Fruit fly (Drosophila melanogaster) whole organism, embryonic: Measurements from ENCODE around the gene DCP2.

Experiments
- ATbp ChIP-seq: fragments of 200-800 bp; sonication (Bioruptor generic); optimal IDR thresholded peaks from 2 replicates; lab custom pipeline; 2017; ENCODE audit warnings: missing biosample characterization, mild to moderate bottlenecking, missing genetic modification characterization, missing genetic modification reagents
- Antp ChIP-seq: fragments of 200-800 bp; sonication (Bioruptor generic); optimal IDR thresholded peaks from 3 replicates; lab custom pipeline; 2016; ENCODE audit warnings: missing biosample characterization, missing genetic modification characterization
- Bteb2 ChIP-seq: fragments of 200-800 bp; sonication (Bioruptor generic); optimal IDR thresholded peaks from 2 replicates; lab custom pipeline; 2016; ENCODE audit warnings: missing biosample characterization, missing genetic modification characterization
- C15 ChIP-seq: fragments of 200-800 bp; sonication (Bioruptor generic); IDR thresholded peaks from 3 replicates; pipeline ENCODE4 v1.3.6; 2022; ENCODE audit warnings: missing biosample characterization, missing genetic modification characterization
- CG1024 ChIP-seq: fragments of 200-800 bp; sonication (Bioruptor generic); IDR thresholded peaks from 2 replicates; pipeline ENCODE4 v1.3.6; 2022; ENCODE audit warnings: missing biosample characterization, missing genetic modification characterization
- CG14014 ChIP-seq: fragments of 200-800 bp; sonication (Bioruptor generic); IDR thresholded peaks from 2 replicates; pipeline ENCODE4 v1.3.6; 2022; ENCODE audit warnings: missing biosample characterization, missing genetic modification characterization
- CG18599 ChIP-seq: fragments of 200-800 bp; sonication (Bioruptor generic); optimal IDR thresholded peaks from 3 replicates; lab custom pipeline; 2017; ENCODE audit warnings: missing biosample characterization, missing genetic modification characterization, mild to moderate bottlenecking, moderate library complexity, missing genetic modification reagents
- CG2120 ChIP-seq: fragments of 200-800 bp; sonication (Bioruptor generic); optimal IDR thresholded peaks from 3 replicates; lab custom pipeline; 2016; ENCODE audit warnings: missing biosample characterization, missing genetic modification characterization
- CG34376 ChIP-seq: fragments of 200-800 bp; sonication (Bioruptor generic); optimal IDR thresholded peaks from 2 replicates; lab custom pipeline; 2018; ENCODE audit warnings: missing biosample characterization, mild to moderate bottlenecking, missing genetic modification characterization
- CG4360 ChIP-seq: fragments of 200-800 bp; sonication (Bioruptor generic); IDR thresholded peaks from 2 replicates; pipeline ENCODE4 v1.3.6; 2022; ENCODE audit warnings: missing biosample characterization, missing genetic modification characterization
- CG6175 ChIP-seq: fragments of 200-800 bp; sonication (Bioruptor generic); IDR thresholded peaks from 3 replicates; pipeline ENCODE4 v1.3.6; 2022; ENCODE audit warnings: missing biosample characterization, missing genetic modification characterization
- CG6654 ChIP-seq: fragments of 200-800 bp; sonication (Bioruptor generic); optimal IDR thresholded peaks from 2 replicates; lab custom pipeline; 2017; ENCODE audit warnings: missing biosample characterization, mild to moderate bottlenecking, missing genetic modification characterization
- CG6683 ChIP-seq: fragments of 200-800 bp; sonication (Bioruptor generic); optimal IDR thresholded peaks from 2 replicates; lab custom pipeline; 2017; ENCODE audit warnings: missing biosample characterization, mild to moderate bottlenecking, missing genetic modification characterization, missing genetic modification reagents
- CG7928 ChIP-seq: fragments of 200-800 bp; sonication (Bioruptor generic); optimal IDR thresholded peaks from 2 replicates; lab custom pipeline; 2017; ENCODE audit warnings: missing biosample characterization, mild to moderate bottlenecking, missing genetic modification characterization
- CG8089 ChIP-seq: fragments of 200-800 bp; sonication (Bioruptor generic); optimal IDR thresholded peaks from 3 replicates; lab custom pipeline; 2016; ENCODE audit warnings: missing biosample characterization, missing genetic modification characterization
- CG9932 ChIP-seq: fragments of 200-800 bp; sonication (Bioruptor generic); IDR thresholded peaks from 2 replicates; pipeline ENCODE4 v1.3.6; 2022; ENCODE audit warnings: missing biosample characterization, missing genetic modification characterization
- Dfd ChIP-seq, 2 experiments: fragments of >200 bp; optimal IDR thresholded peaks; 2 replicates each; lab custom pipeline; 2017; ENCODE audit warnings: missing biosample characterization in 2 of 2, missing genetic modification characterization in 2 of 2
- Ets65A ChIP-seq: fragments of 200-800 bp; sonication (Bioruptor generic); peaks from one replicate; lab custom pipeline; 2016; ENCODE audit warnings: missing biosample characterization, missing genetic modification characterization
- Gug ChIP-seq: fragments of 200-800 bp; sonication (Bioruptor generic); IDR thresholded peaks from 4 replicates; pipeline ENCODE4 v1.3.6; 2022; ENCODE audit warnings: missing biosample characterization, missing genetic modification characterization
- HHEX ChIP-seq: fragments of 200-800 bp; sonication (Bioruptor generic); optimal IDR thresholded peaks from 3 replicates; lab custom pipeline; 2017; ENCODE audit warnings: missing biosample characterization, mild to moderate bottlenecking, missing genetic modification characterization, missing genetic modification reagents
- HmgZ ChIP-seq: fragments of 200-800 bp; sonication (Bioruptor generic); optimal IDR thresholded peaks from 2 replicates; lab custom pipeline; 2018; ENCODE audit warnings: missing biosample characterization, mild to moderate bottlenecking, missing genetic modification characterization
- Hr39 ChIP-seq: fragments of >200 bp; optimal IDR thresholded peaks from 2 replicates; lab custom pipeline; 2017
- Hr51 ChIP-seq, 2 experiments: fragments of 200-800 bp; sonication (Bioruptor generic); optimal IDR thresholded peaks; 2 replicates in 1 of 2; 3 replicates in 1 of 2; lab custom pipeline; 2016 to 2018; ENCODE audit warnings: missing biosample characterization in 2 of 2, missing genetic modification characterization in 2 of 2, mild to moderate bottlenecking in 1 of 2, moderate library complexity in 1 of 2
- Lhr ChIP-seq: fragments of 200-800 bp; sonication (Bioruptor generic); optimal IDR thresholded peaks from 3 replicates; lab custom pipeline; 2017; ENCODE audit warnings: mild to moderate bottlenecking, missing biosample characterization, missing genetic modification reagents, missing genetic modification characterization
- Nf-YA ChIP-seq: fragments of 200-800 bp; sonication (Bioruptor generic); IDR thresholded peaks from 2 replicates; pipeline ENCODE4 v1.3.6; 2022; ENCODE audit warnings: missing biosample characterization, missing genetic modification characterization
- Pdp1 ChIP-seq, 2 experiments: fragments of 200-800 bp; sonication (Bioruptor generic); optimal IDR thresholded peaks; 3 replicates each; lab custom pipeline; 2016; ENCODE audit warnings: missing biosample characterization in 2 of 2, missing genetic modification characterization in 2 of 2, mild to moderate bottlenecking in 1 of 2, moderate library complexity in 1 of 2
- Xbp1 ChIP-seq: fragments of 200-800 bp; sonication (Bioruptor generic); optimal IDR thresholded peaks from 3 replicates; lab custom pipeline; 2016; ENCODE audit warnings: missing biosample characterization, mild to moderate bottlenecking, missing genetic modification characterization
- Xrp1 ChIP-seq: fragments of 200-800 bp; sonication (Bioruptor generic); IDR thresholded peaks from 2 replicates; pipeline ENCODE4 v1.3.6; 2022; ENCODE audit warnings: missing biosample characterization, missing genetic modification characterization
- az2 ChIP-seq: fragments of 200-800 bp; sonication (Bioruptor generic); optimal IDR thresholded peaks from 3 replicates; lab custom pipeline; 2016; ENCODE audit warnings: missing biosample characterization, missing genetic modification characterization
- chinmo ChIP-seq: fragments of 200-800 bp; sonication (Bioruptor generic); IDR thresholded peaks from 4 replicates; pipeline ENCODE4 v1.3.6; 2022; ENCODE audit warnings: missing biosample characterization, missing genetic modification characterization; ENCODE audit not compliant: partially characterized antibody
- ci ChIP-seq: fragments of 200-800 bp; sonication (Bioruptor generic); IDR thresholded peaks from 3 replicates; pipeline ENCODE4 v1.3.6; 2022; ENCODE audit warnings: missing biosample characterization, missing genetic modification characterization
- crc ChIP-seq: fragments of 200-800 bp; sonication (Bioruptor generic); optimal IDR thresholded peaks from 2 replicates; lab custom pipeline; 2016; ENCODE audit warnings: missing biosample characterization, missing genetic modification characterization
- dm ChIP-seq: fragments of 200-800 bp; sonication (Bioruptor generic); optimal IDR thresholded peaks from 3 replicates; lab custom pipeline; 2016; ENCODE audit warnings: missing biosample characterization, missing genetic modification characterization
- jigr1 ChIP-seq: fragments of 200-800 bp; sonication (Bioruptor generic); IDR thresholded peaks from 3 replicates; pipeline ENCODE4 v1.3.6; 2022; ENCODE audit warnings: missing biosample characterization, missing genetic modification characterization
- lov ChIP-seq, 2 experiments: fragments of 200-800 bp in 1 of 2; fragments of >200 bp in 1 of 2; sonication (Bioruptor generic) in 1 of 2; IDR thresholded peaks in 1 of 2; optimal IDR thresholded peaks in 1 of 2; 2 replicates in 1 of 2; 3 replicates in 1 of 2; pipeline versions ENCODE4 v1.3.6 to Lab custom; 2017 to 2022; ENCODE audit warnings: missing biosample characterization in 1 of 2, missing genetic modification characterization in 1 of 2
- mld ChIP-seq: fragments of 200-800 bp; sonication (Bioruptor generic); IDR thresholded peaks from 3 replicates; pipeline ENCODE4 v1.3.6; 2022; ENCODE audit warnings: missing biosample characterization, missing genetic modification characterization; ENCODE audit not compliant: partially characterized antibody
- nerfin-2 ChIP-seq: fragments of 200-800 bp; sonication (Bioruptor generic); IDR thresholded peaks from 2 replicates; pipeline ENCODE4 v1.3.6; 2022; ENCODE audit warnings: missing biosample characterization, missing genetic modification characterization; ENCODE audit not compliant: partially characterized antibody
- pzg ChIP-seq: fragments of 200-800 bp; sonication (Bioruptor generic); optimal IDR thresholded peaks from 3 replicates; lab custom pipeline; 2018; ENCODE audit warnings: missing biosample characterization, mild to moderate bottlenecking, missing genetic modification characterization, moderate library complexity
- repo ChIP-seq: fragments of 200-800 bp; sonication (Bioruptor generic); optimal IDR thresholded peaks from 2 replicates; lab custom pipeline; 2016; ENCODE audit warnings: missing biosample characterization, missing genetic modification characterization
- run ChIP-seq: fragments of 200-800 bp; sonication (Bioruptor generic); optimal IDR thresholded peaks from 3 replicates; lab custom pipeline; 2018; ENCODE audit warnings: missing biosample characterization, mild to moderate bottlenecking, missing genetic modification characterization
- sc ChIP-seq, 3 experiments: fragments of >200 bp in 2 of 3; fragments of 200-800 bp in 1 of 3; sonication (Bioruptor generic) in 1 of 3; optimal IDR thresholded peaks; 2 replicates in 2 of 3; 3 replicates in 1 of 3; lab custom pipeline; 2017; ENCODE audit warnings: mild to moderate bottlenecking in 1 of 3, missing biosample characterization in 1 of 3, missing genetic modification characterization in 1 of 3, missing genetic modification reagents in 1 of 3
- slbo ChIP-seq: fragments of 200-800 bp; sonication (Bioruptor generic); IDR thresholded peaks from 2 replicates; pipeline ENCODE4 v1.3.6; 2022; ENCODE audit warnings: missing biosample characterization, missing genetic modification characterization
- sob ChIP-seq: fragments of 200-800 bp; sonication (Bioruptor generic); IDR thresholded peaks from 2 replicates; pipeline ENCODE4 v1.3.6; 2022; ENCODE audit warnings: missing biosample characterization, missing genetic modification characterization
- stc ChIP-seq: fragments of 200-800 bp; sonication (Bioruptor generic); IDR thresholded peaks from 2 replicates; pipeline ENCODE4 v1.3.6; 2022; ENCODE audit warnings: missing biosample characterization, missing genetic modification characterization
- sug ChIP-seq: fragments of 200-800 bp; optimal IDR thresholded peaks from 2 replicates; lab custom pipeline; 2019; ENCODE audit warnings: missing biosample characterization, mild to moderate bottlenecking, missing genetic modification characterization, moderate library complexity
- tx ChIP-seq: fragments of 200-800 bp; sonication (Bioruptor generic); optimal IDR thresholded peaks from 2 replicates; lab custom pipeline; 2016; ENCODE audit warnings: missing biosample characterization, missing genetic modification characterization
- vvl ChIP-seq: fragments of 200-800 bp; sonication (Bioruptor generic); IDR thresholded peaks from 2 replicates; pipeline ENCODE4 v1.3.6; 2022; ENCODE audit warnings: missing biosample characterization, missing genetic modification characterization
- wdn ChIP-seq: fragments of 200-800 bp; sonication (Bioruptor generic); IDR thresholded peaks from 2 replicates; pipeline ENCODE4 v1.3.6; 2022; ENCODE audit warnings: missing biosample characterization, missing genetic modification characterization
- zen2 ChIP-seq: fragments of 200-800 bp; sonication (Bioruptor generic); IDR thresholded peaks from 3 replicates; pipeline ENCODE4 v1.3.6; 2022; ENCODE audit warnings: missing biosample characterization, missing genetic modification characterization; ENCODE audit not compliant: partially characterized antibody
- zfh2 ChIP-seq: fragments of 200-800 bp; sonication (Bioruptor generic); optimal IDR thresholded peaks from 2 replicates; lab custom pipeline; 2016; ENCODE audit warnings: missing biosample characterization, missing genetic modification characterization

DCP2 gene

dm6 chr3L:15768947-15769389 is 57.3 kb downstream of the DCP2 start (continued):
- TF ChIP-seq Antp (GFP tag; lab: Kevin White, UChicago) (no peak), wdn (GFP tag; lab: Robert Waterston, UW) (no peak), Dfd (GFP tag; optimal IDR thresholded peaks at IDR 0.05; lab: Kevin White, UChicago) (no peak), Xrp1 (GFP tag; lab: Robert Waterston, UW) (peak; percentile 81), CG4360 (GFP tag; lab: Robert Waterston, UW) (no peak), sc (optimal IDR thresholded peaks at IDR 0.05; lab: Kevin White, UChicago) (no peak), sc (GFP tag; optimal IDR thresholded peaks at IDR 0.05; lab: Kevin White, UChicago) (peak; percentile 70), zen2 (no peak), jigr1 (GFP tag; lab: Robert Waterston, UW) (no peak), CG18599 (GFP tag; lab: Kevin White, UChicago) (peak; percentile 74), CG6175 (GFP tag; lab: Robert Waterston, UW) (no peak), Nf-YA (no peak), sob (GFP tag; lab: Robert Waterston, UW) (peak; percentile 32; the same call in 1 of the 2 replicates), vvl (peak; percentile 69), chinmo (GFP tag; lab: Robert Waterston, UW) (no peak), CG8089 (GFP tag; lab: Kevin White, UChicago) (no peak), CG1024 (GFP tag; lab: Robert Waterston, UW) (no peak), lov (optimal IDR thresholded peaks at IDR 0.05; lab: Kevin White, UChicago) (no peak), lov (GFP tag; IDR thresholded peaks at IDR 0.05; lab: Robert Waterston, UW) (no peak), nerfin-2 (GFP tag; lab: Robert Waterston, UW) (no peak), run (tag; lab: Kevin White, UChicago) (no peak), Hr39 (lab: Kevin White, UChicago) (no peak), CG9932 (GFP tag; lab: Robert Waterston, UW) (no peak), ci (peak; percentile 19; the same call in 1 of the 3 replicates), CG14014 (GFP tag; lab: Robert Waterston, UW) (0 out of 2 replicates have a peak, but pooled peaks have one; percentile 26), mld (GFP tag; lab: Robert Waterston, UW) (no peak), CG2120 (no peak), sug (peak; percentile 21), slbo (GFP tag; lab: Robert Waterston, UW) (0 out of 2 replicates have a peak, but pooled peaks have one; percentile 40), dm (GFP tag; lab: Kevin White, UChicago) (no peak), az2 (GFP tag; lab: Kevin White, UChicago) (peak; percentile 72), CG34376 (GFP tag; lab: Kevin White, UChicago) (no peak), C15 (GFP tag; lab: Robert Waterston, UW) (no peak), CG6654 (GFP tag; lab: Kevin White, UChicago) (peak; percentile 19), Lhr (GFP tag; lab: Kevin White, UChicago) (no peak), HHEX (peak; percentile 55), zfh2 (GFP tag; lab: Kevin White, UChicago) (no peak), repo (no peak), Gug (no peak; the same call in 3 of the 4 replicates), pzg (GFP tag; lab: Kevin White, UChicago) (no peak), Pdp1 (GFP tag; optimal IDR thresholded peaks at IDR 0.05; lab: Kevin White, UChicago) (peak in 1 of 2 experiments; percentile 43), Bteb2 (no peak), CG7928 (GFP tag; lab: Kevin White, UChicago) (no peak), crc (GFP tag; lab: Kevin White, UChicago) (no peak), tx (GFP tag; lab: Kevin White, UChicago) (no peak), HmgZ (tag; lab: Kevin White, UChicago) (no peak), Hr51 (GFP tag; optimal IDR thresholded peaks at IDR 0.05; lab: Kevin White, UChicago) (peak in 1 of 2 experiments; percentile 64), stc (peak; percentile 57; the same call in 1 of the 2 replicates), Ets65A (GFP tag; lab: Kevin White, UChicago) (no peak), CG6683 (peak; percentile 36), ATbp (GFP tag; lab: Kevin White, UChicago) (peak; percentile 56), Xbp1 (peak; percentile 61)
